Worm (Caenorhabditis elegans): ENCODE results near the gene C18E9.5.

ce11 chrII:8923187-8923586, 46.6 kb upstream of the C18E9.5 start:
- TF ChIP-seq nhr-28 (tag; optimal IDR thresholded peaks at IDR 0.05) (no peak), ama-1 (optimal IDR thresholded peaks at IDR 0.05) (no peak), nhr-12 (tag; optimal IDR thresholded peaks at IDR 0.05) (no peak), ceh-9 (tag; optimal IDR thresholded peaks at IDR 0.05) (no peak), nhr-237 (tag; optimal IDR thresholded peaks at IDR 0.05) (no peak), nhr-11 (tag; optimal IDR thresholded peaks at IDR 0.05) (no peak), unc-39 (tag; optimal IDR thresholded peaks at IDR 0.05) (no peak)
